Worm (Caenorhabditis elegans) whole organism, early embryonic: ENCODE results near the gene T09B9.1.

ENCODE experiments used
- aly-1 ChIP-seq: sonication (generic microtip); optimal IDR thresholded peaks from 2 replicates; lab custom pipeline; 2016; ENCODE audit warnings: missing genetic modification characterization, missing compliant biosample characterization
- ama-1 ChIP-seq: fragments of 150-350 bp; optimal IDR thresholded peaks from 2 replicates; lab custom pipeline; 2014
- ceh-36 ChIP-seq: sonication (generic microtip); optimal IDR thresholded peaks from 2 replicates; lab custom pipeline; 2016; ENCODE audit warnings: missing genetic modification characterization, inconsistent platforms, missing compliant biosample characterization
- flt-1 ChIP-seq: fragments of 200-800 bp; sonication (Bioruptor generic); IDR thresholded peaks from 2 replicates; pipeline ENCODE4 v1.3.6; 2022; ENCODE audit warnings: missing genetic modification characterization, missing compliant biosample characterization
- hmg-4 ChIP-seq: fragments of 200-800 bp; sonication (Bioruptor generic); optimal IDR thresholded peaks from 2 replicates; lab custom pipeline; 2018; ENCODE audit warnings: mild to moderate bottlenecking, missing genetic modification characterization, missing compliant biosample characterization
- hnd-1 ChIP-seq: sonication (generic microtip); optimal IDR thresholded peaks from 2 replicates; lab custom pipeline; 2016; ENCODE audit warnings: missing genetic modification characterization, missing compliant biosample characterization
- pes-1 ChIP-seq: fragments of 200-800 bp; sonication (Bioruptor generic); IDR thresholded peaks from 2 replicates; pipeline ENCODE4 v1.3.6; 2022; ENCODE audit warnings: missing genetic modification reagents, missing genetic modification characterization, missing compliant biosample characterization
- scrt-1 ChIP-seq: fragments of 200-800 bp; sonication (Bioruptor generic); IDR thresholded peaks from 2 replicates; pipeline ENCODE4 v1.3.6; 2022; ENCODE audit warnings: missing genetic modification characterization, missing compliant biosample characterization
- sea-1 ChIP-seq: fragments of 200-800 bp; sonication (Bioruptor generic); conservative IDR thresholded peaks from 2 replicates; pipeline ENCODE4 v1.3.6; 2022; ENCODE audit warnings: missing genetic modification characterization, missing compliant biosample characterization
- tbx-37 ChIP-seq: fragments of 200-800 bp; sonication (Bioruptor generic); conservative IDR thresholded peaks from 2 replicates; pipeline ENCODE4 v1.3.6; 2022; ENCODE audit warnings: missing genetic modification reagents, missing genetic modification characterization, missing compliant biosample characterization
- tra-4 ChIP-seq: sonication (generic microtip); optimal IDR thresholded peaks from 2 replicates; lab custom pipeline; 2017; ENCODE audit warnings: missing genetic modification characterization, missing compliant biosample characterization

ce11 chrX:9774323-9774722 is 17.3 kb downstream of the T09B9.1 start, which contains the start of gene T09B9.4:
- TF ChIP-seq sea-1, result no peak
- no peak for TF ChIP-seq aly-1 (tag; lab: Kevin White, UChicago)
- no peak for TF ChIP-seq ama-1
- TF ChIP-seq hmg-4 (GFP tag; lab: Kevin White, UChicago), result no peak
- TF ChIP-seq tbx-37 (GFP tag; lab: Robert Waterston, UW), result no peak
- TF ChIP-seq hnd-1, result no peak
- TF ChIP-seq scrt-1 (GFP tag; lab: Robert Waterston, UW), result no peak
- no peak for TF ChIP-seq ceh-36 (tag; lab: Kevin White, UChicago)
- 0 out of 2 replicates have a peak, but pooled peaks have one; percentile 19 for TF ChIP-seq flt-1 (GFP tag; lab: Robert Waterston, UW)
- no peak for TF ChIP-seq pes-1 (GFP tag; lab: Robert Waterston, UW)
- TF ChIP-seq tra-4, result no peak
